Fruit fly (Drosophila melanogaster): ENCODE results near the gene Sfp26Ac.

Sfp26Ac gene

dm6 chr2L:5904585-5904984, 20.0 kb upstream of the Sfp26Ac start, which contains the start of gene CG9021 (continued):
- TF ChIP-seq CG9139 (GFP tag; optimal IDR thresholded peaks at IDR 0.05), result no peak
- no peak for TF ChIP-seq achi (GFP tag; optimal IDR thresholded peaks at IDR 0.05)
- no peak for TF ChIP-seq Gug (GFP tag; IDR thresholded peaks at IDR 0.05)
- peak; percentile 57 for TF ChIP-seq Met (GFP tag; optimal IDR thresholded peaks at IDR 0.05)
- no peak for TF ChIP-seq CG31627 (GFP tag; optimal IDR thresholded peaks at IDR 0.05)
- no peak for TF ChIP-seq fd85E (GFP tag; optimal IDR thresholded peaks at IDR 0.05)

- TF ChIP-seq CG11902 (GFP tag; optimal IDR thresholded peaks at IDR 0.05) (no peak), CG8319 (GFP tag; optimal IDR thresholded peaks at IDR 0.05) (no peak), Gug (GFP tag; IDR thresholded peaks at IDR 0.05) (no peak), Ets21C (GFP tag; optimal IDR thresholded peaks at IDR 0.05) (no peak), CG6163 (GFP tag; IDR thresholded peaks at IDR 0.05) (no peak), fd59A (GFP tag; optimal IDR thresholded peaks at IDR 0.05) (no peak), svp (GFP tag) (no peak), CG6276 (GFP tag; optimal IDR thresholded peaks at IDR 0.05) (no peak), fkh (GFP tag; optimal IDR thresholded peaks at IDR 0.05) (no peak), CG7368 (GFP tag; optimal IDR thresholded peaks at IDR 0.05) (no peak), net (GFP tag; optimal IDR thresholded peaks at IDR 0.05) (no peak)
These were observed 18.3 kb upstream of the Sfp26Ac start for dm6 chr2L:5902898-5903297.

DNA sequence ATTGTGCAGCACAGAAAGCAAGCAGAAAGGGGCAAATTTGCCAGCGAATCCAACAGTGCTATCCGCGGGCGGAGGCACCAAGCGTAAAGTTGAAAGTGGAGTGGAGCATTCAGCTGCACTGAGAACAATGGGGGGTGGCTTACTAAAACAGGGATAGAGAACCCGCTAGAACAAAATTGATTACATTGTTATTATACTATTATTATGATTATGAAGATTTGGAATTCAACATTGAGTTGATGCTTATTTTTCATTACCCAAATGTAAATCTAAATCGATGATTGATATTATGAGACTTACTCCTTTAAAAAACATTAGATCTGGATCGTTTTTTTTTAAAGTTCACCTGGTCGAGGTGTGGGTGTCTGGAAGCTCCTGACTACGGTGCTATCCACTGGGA, 17.0 kb upstream of the Sfp26Ac start:
- no peak for TF ChIP-seq fkh (GFP tag; optimal IDR thresholded peaks at IDR 0.05)
- TF ChIP-seq OdsH (GFP tag; optimal IDR thresholded peaks at IDR 0.05), result no peak
- TF ChIP-seq Lpt (GFP tag; optimal IDR thresholded peaks at IDR 0.05), result no peak
- TF ChIP-seq spab (GFP tag; optimal IDR thresholded peaks at IDR 0.05), result no peak
- TF ChIP-seq CG6808 (GFP tag; optimal IDR thresholded peaks at IDR 0.05), result no peak
- no peak for TF ChIP-seq esn (GFP tag; optimal IDR thresholded peaks at IDR 0.05)
- TF ChIP-seq CG32006 (GFP tag; optimal IDR thresholded peaks at IDR 0.05), result peak; percentile 54
- TF ChIP-seq net (GFP tag; optimal IDR thresholded peaks at IDR 0.05), result no peak
- TF ChIP-seq Gug (GFP tag; IDR thresholded peaks at IDR 0.05), result no peak
- TF ChIP-seq Met (GFP tag; optimal IDR thresholded peaks at IDR 0.05), result no peak
- no peak for TF ChIP-seq CG7368 (GFP tag; optimal IDR thresholded peaks at IDR 0.05)
- TF ChIP-seq Smox (GFP tag; optimal IDR thresholded peaks at IDR 0.05), result no peak
- TF ChIP-seq CG34406 (GFP tag; optimal IDR thresholded peaks at IDR 0.05), result no peak
- TF ChIP-seq Eip93F (GFP tag; optimal IDR thresholded peaks at IDR 0.05), result no peak
- TF ChIP-seq Sox15 (GFP tag; optimal IDR thresholded peaks at IDR 0.05), result no peak
- no peak for TF ChIP-seq fd85E (GFP tag; optimal IDR thresholded peaks at IDR 0.05)
- no peak for TF ChIP-seq CG6792 (GFP tag; optimal IDR thresholded peaks at IDR 0.05)
- no peak for TF ChIP-seq CG3032 (tag; optimal IDR thresholded peaks at IDR 0.05)
- TF ChIP-seq vri (GFP tag; optimal IDR thresholded peaks at IDR 0.05), result no peak
- no peak for TF ChIP-seq CG31627 (GFP tag; optimal IDR thresholded peaks at IDR 0.05)
- no peak for TF ChIP-seq Ets96B (tag; optimal IDR thresholded peaks at IDR 0.05)
- TF ChIP-seq CG3919 (GFP tag; optimal IDR thresholded peaks at IDR 0.05), result peak; percentile 19
- TF ChIP-seq CG6163 (GFP tag; IDR thresholded peaks at IDR 0.05), result no peak; the same call in 2 of the 3 replicates
- no peak for TF ChIP-seq acj6 (GFP tag; optimal IDR thresholded peaks at IDR 0.05)
- TF ChIP-seq Ets21C (GFP tag; optimal IDR thresholded peaks at IDR 0.05), result no peak
- no peak for TF ChIP-seq CG11902 (GFP tag; optimal IDR thresholded peaks at IDR 0.05)
- TF ChIP-seq lz (GFP tag; optimal IDR thresholded peaks at IDR 0.05), result no peak
- peak; percentile 22 for TF ChIP-seq CG6276 (GFP tag; optimal IDR thresholded peaks at IDR 0.05)
- no peak for TF ChIP-seq cyc (GFP tag; optimal IDR thresholded peaks at IDR 0.05)
- TF ChIP-seq CG16779 (tag; optimal IDR thresholded peaks at IDR 0.05), result no peak
- TF ChIP-seq Blimp-1 (GFP tag; optimal IDR thresholded peaks at IDR 0.05), result no peak
- no peak for TF ChIP-seq CG11294 (GFP tag; IDR thresholded peaks at IDR 0.05)
- TF ChIP-seq CG10669 (GFP tag; optimal IDR thresholded peaks at IDR 0.05), result no peak
- TF ChIP-seq CG6854 (GFP tag; optimal IDR thresholded peaks at IDR 0.05), result no peak
- TF ChIP-seq CG8319 (GFP tag; optimal IDR thresholded peaks at IDR 0.05), result no peak
- TF ChIP-seq CG8119 (GFP tag; IDR thresholded peaks at IDR 0.05), result peak; percentile 35; the same call in 1 of the 3 replicates
- no peak for TF ChIP-seq svp (GFP tag)
- TF ChIP-seq CG11762 (GFP tag; optimal IDR thresholded peaks at IDR 0.05; ENCODE audit: insufficient read depth), result no peak
- TF ChIP-seq dsx (GFP tag; optimal IDR thresholded peaks at IDR 0.05; ENCODE audit: poor library complexity, severe bottlenecking), result no peak
- peak; percentile 2 for TF ChIP-seq pdm3 (GFP tag; optimal IDR thresholded peaks at IDR 0.05)
- TF ChIP-seq Hr39 (GFP tag; optimal IDR thresholded peaks at IDR 0.05), result no peak
- peak; percentile 4 for TF ChIP-seq Sox14 (GFP tag; optimal IDR thresholded peaks at IDR 0.05)
- no peak for TF ChIP-seq CG9139 (GFP tag; optimal IDR thresholded peaks at IDR 0.05)
- TF ChIP-seq salr (GFP tag; optimal IDR thresholded peaks at IDR 0.05), result peak in 1 of 2 experiments; percentile 4

Data from whole organism, prepupa.